Worm (Caenorhabditis elegans) whole organism, early embryonic: Measurements from ENCODE around the gene ZK666.15.
"Not testable (repeated sequence)": the region's sequence is repeated elsewhere in the genome, so short reads cannot be mapped to it uniquely, and the experiment has no call there.

Experiments used
- B0310.2 ChIP-seq: sonication (generic microtip); optimal IDR thresholded peaks from 2 replicates; lab custom pipeline; 2016; ENCODE audit warnings: mild to moderate bottlenecking, missing genetic modification characterization, missing compliant biosample characterization
- F13C5.2 ChIP-seq: sonication (generic microtip); optimal IDR thresholded peaks from 2 replicates; lab custom pipeline; 2017; ENCODE audit warnings: mild to moderate bottlenecking, missing genetic modification characterization, inconsistent platforms, missing compliant biosample characterization
- aly-1 ChIP-seq: sonication (generic microtip); optimal IDR thresholded peaks from 2 replicates; lab custom pipeline; 2016; ENCODE audit warnings: missing genetic modification characterization, missing compliant biosample characterization
- ama-1 ChIP-seq: fragments of 150-350 bp; optimal IDR thresholded peaks from 2 replicates; lab custom pipeline; 2014
- ceh-13 ChIP-seq: fragments of 200-800 bp; sonication (Bioruptor generic); optimal IDR thresholded peaks from 2 replicates; lab custom pipeline; 2018; ENCODE audit warnings: mild to moderate bottlenecking, missing genetic modification characterization, missing compliant biosample characterization
- ceh-36 ChIP-seq: sonication (generic microtip); optimal IDR thresholded peaks from 2 replicates; lab custom pipeline; 2016; ENCODE audit warnings: missing genetic modification characterization, inconsistent platforms, missing compliant biosample characterization
- ets-7 ChIP-seq: sonication (generic microtip); optimal IDR thresholded peaks from 2 replicates; lab custom pipeline; 2016; ENCODE audit warnings: missing genotype, missing genetic modification characterization, missing compliant biosample characterization
- flt-1 ChIP-seq: fragments of 200-800 bp; sonication (Bioruptor generic); IDR thresholded peaks from 2 replicates; pipeline ENCODE4 v1.3.6; 2022; ENCODE audit warnings: missing genetic modification characterization, missing compliant biosample characterization
- hmbx-1 ChIP-seq: sonication (generic microtip); optimal IDR thresholded peaks from 2 replicates; lab custom pipeline; 2016; ENCODE audit warnings: mild to moderate bottlenecking, missing genetic modification characterization, missing compliant biosample characterization
- hmg-4 ChIP-seq: fragments of 200-800 bp; sonication (Bioruptor generic); optimal IDR thresholded peaks from 2 replicates; lab custom pipeline; 2018; ENCODE audit warnings: mild to moderate bottlenecking, missing genetic modification characterization, missing compliant biosample characterization
- hnd-1 ChIP-seq: sonication (generic microtip); optimal IDR thresholded peaks from 2 replicates; lab custom pipeline; 2016; ENCODE audit warnings: missing genetic modification characterization, missing compliant biosample characterization
- pes-1 ChIP-seq: fragments of 200-800 bp; sonication (Bioruptor generic); IDR thresholded peaks from 2 replicates; pipeline ENCODE4 v1.3.6; 2022; ENCODE audit warnings: missing genetic modification reagents, missing genetic modification characterization, missing compliant biosample characterization
- scrt-1 ChIP-seq: fragments of 200-800 bp; sonication (Bioruptor generic); IDR thresholded peaks from 2 replicates; pipeline ENCODE4 v1.3.6; 2022; ENCODE audit warnings: missing genetic modification characterization, missing compliant biosample characterization
- sea-1 ChIP-seq: fragments of 200-800 bp; sonication (Bioruptor generic); conservative IDR thresholded peaks from 2 replicates; pipeline ENCODE4 v1.3.6; 2022; ENCODE audit warnings: missing genetic modification characterization, missing compliant biosample characterization
- tbx-11 ChIP-seq: fragments of 200-800 bp; sonication (Bioruptor generic); IDR thresholded peaks from 2 replicates; pipeline ENCODE4 v1.3.6; 2022; ENCODE audit warnings: missing genetic modification characterization, missing compliant biosample characterization
- tbx-37 ChIP-seq: fragments of 200-800 bp; sonication (Bioruptor generic); conservative IDR thresholded peaks from 2 replicates; pipeline ENCODE4 v1.3.6; 2022; ENCODE audit warnings: missing genetic modification reagents, missing genetic modification characterization, missing compliant biosample characterization
- tra-4 ChIP-seq: sonication (generic microtip); optimal IDR thresholded peaks from 2 replicates; lab custom pipeline; 2017; ENCODE audit warnings: missing genetic modification characterization, missing compliant biosample characterization

Gene ZK666.15

ce11 chrII:10486738-10487137 is at the start of gene ZK666.15:
TSS of gene ZK666.15 (plus strand) at chrII:10487038.
- TF ChIP-seq hnd-1 (tag; lab: Kevin White, UChicago) (no peak), tbx-11 (no peak), tra-4 (tag; lab: Kevin White, UChicago) (no peak), ceh-36 (tag; lab: Kevin White, UChicago) (no peak), scrt-1 (no peak), ama-1 (lab: Kevin White, UChicago) (no peak), hmbx-1 (tag; lab: Kevin White, UChicago) (no peak), tbx-37 (no peak), ceh-13 (GFP tag; lab: Kevin White, UChicago) (no peak)

ce11 chrII:10437840-10438239 is 49.0 kb upstream of the ZK666.15 start:
- no peak for TF ChIP-seq tbx-37
- no peak for TF ChIP-seq ceh-36 (tag; lab: Kevin White, UChicago)
- no peak for TF ChIP-seq pes-1 (GFP tag; lab: Robert Waterston, UW)
- TF ChIP-seq sea-1 (GFP tag; lab: Robert Waterston, UW), result no peak
- TF ChIP-seq ceh-13 (GFP tag; lab: Kevin White, UChicago), result no peak
- no peak for TF ChIP-seq ets-7 (tag; lab: Kevin White, UChicago)

DNA sequence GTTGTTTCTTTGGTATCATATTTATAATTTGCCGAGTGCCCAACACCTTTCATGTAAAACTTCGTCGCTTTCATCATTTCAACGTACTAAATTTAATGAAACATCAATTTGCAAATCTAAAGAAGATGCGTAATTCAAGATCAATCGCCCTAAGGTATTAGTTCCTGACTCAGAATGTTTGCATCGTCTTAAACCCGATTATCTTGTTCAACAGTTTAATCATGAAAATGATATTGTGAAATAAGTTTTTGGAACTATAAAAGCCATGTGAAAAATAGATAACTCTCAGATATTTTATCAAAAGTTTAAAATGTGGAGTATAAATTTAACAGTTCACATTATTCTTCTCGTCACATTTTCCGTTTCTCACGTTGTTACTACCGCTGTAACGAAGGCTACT is 46.9 kb upstream of the ZK666.15 start, which contains the start of gene E04D5.4:
Gene E04D5.4, plus strand, starts transcription at position 301 of the 400 bp plus-strand sequence.
- TF ChIP-seq scrt-1, result no peak
- TF ChIP-seq hnd-1 (tag; lab: Kevin White, UChicago), result no peak

ce11 chrII:10442846-10443245 is 44.0 kb upstream of the ZK666.15 start, which contains the start of gene ZK673.1:
TSS of gene ZK673.1 (plus strand) at chrII:10443146.
- not testable (repeated sequence) for TF ChIP-seq hnd-1 (tag; lab: Kevin White, UChicago); tbx-11; F13C5.2

ce11 chrII:10443898-10444297 is 42.9 kb upstream of the ZK666.15 start:
- no peak for TF ChIP-seq hmbx-1 (tag; lab: Kevin White, UChicago)
- TF ChIP-seq ceh-13 (GFP tag; lab: Kevin White, UChicago), result no peak
- no peak for TF ChIP-seq flt-1 (GFP tag; lab: Robert Waterston, UW)
- no peak for TF ChIP-seq tra-4 (tag; lab: Kevin White, UChicago)
- TF ChIP-seq B0310.2 (tag; lab: Kevin White, UChicago), result no peak
- TF ChIP-seq scrt-1, result no peak
- TF ChIP-seq aly-1 (tag; lab: Kevin White, UChicago), result no peak
- TF ChIP-seq ama-1 (lab: Kevin White, UChicago), result no peak
- TF ChIP-seq ceh-36 (tag; lab: Kevin White, UChicago), result no peak
- no peak for TF ChIP-seq sea-1 (GFP tag; lab: Robert Waterston, UW)
- TF ChIP-seq tbx-11, result no peak
- TF ChIP-seq F13C5.2, result no peak
- TF ChIP-seq hmg-4 (GFP tag; lab: Kevin White, UChicago), result no peak
- no peak for TF ChIP-seq hnd-1 (tag; lab: Kevin White, UChicago)
- no peak for TF ChIP-seq tbx-37
- TF ChIP-seq pes-1 (GFP tag; lab: Robert Waterston, UW), result no peak
- TF ChIP-seq ets-7 (tag; lab: Kevin White, UChicago), result no peak

ce11 chrII:10444971-10445707 is 41.7 kb upstream of the ZK666.15 start:
- no peak for TF ChIP-seq flt-1 (GFP tag; lab: Robert Waterston, UW)
- TF ChIP-seq tbx-37, result no peak
- no peak for TF ChIP-seq tbx-11
- TF ChIP-seq ceh-13 (GFP tag; lab: Kevin White, UChicago), result no peak
- no peak for TF ChIP-seq hnd-1 (tag; lab: Kevin White, UChicago)
- TF ChIP-seq aly-1 (tag; lab: Kevin White, UChicago), result no peak
- TF ChIP-seq hmbx-1 (tag; lab: Kevin White, UChicago), result no peak
- TF ChIP-seq sea-1 (GFP tag; lab: Robert Waterston, UW), result no peak
- TF ChIP-seq B0310.2 (tag; lab: Kevin White, UChicago), result no peak
- TF ChIP-seq ets-7 (tag; lab: Kevin White, UChicago), result no peak
- no peak for TF ChIP-seq ama-1 (lab: Kevin White, UChicago)
- no peak for TF ChIP-seq tra-4 (tag; lab: Kevin White, UChicago)
- TF ChIP-seq ceh-36 (tag; lab: Kevin White, UChicago), result no peak
- no peak for TF ChIP-seq pes-1 (GFP tag; lab: Robert Waterston, UW)
- no peak for TF ChIP-seq hmg-4 (GFP tag; lab: Kevin White, UChicago)
- TF ChIP-seq F13C5.2, result no peak

DNA sequence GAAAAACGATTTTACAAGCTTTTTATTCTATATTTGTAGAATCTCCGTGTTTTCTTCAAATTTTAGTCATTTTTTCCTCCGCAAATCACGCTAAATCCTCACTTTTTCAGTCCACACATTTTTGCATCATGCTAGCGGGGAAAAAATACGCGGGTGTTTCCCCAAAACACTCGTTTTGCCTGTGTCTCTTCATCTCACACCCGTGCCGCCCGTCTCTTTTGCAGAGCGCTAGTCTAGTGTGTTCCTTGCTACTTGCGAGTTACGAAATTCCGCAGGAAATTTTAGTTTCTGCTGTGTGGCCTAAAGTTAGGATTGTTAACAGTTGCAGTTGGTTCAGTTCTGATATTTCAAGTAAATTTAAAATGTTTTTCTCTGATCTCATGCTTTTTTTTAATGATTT is 41.1 kb upstream of the ZK666.15 start:
- TF ChIP-seq hmg-4 (GFP tag; lab: Kevin White, UChicago), result peak; percentile 11
- TF ChIP-seq scrt-1, result no peak
- TF ChIP-seq tbx-11, result 0 out of 2 replicates have a peak, but pooled peaks have one; percentile 27

DNA sequence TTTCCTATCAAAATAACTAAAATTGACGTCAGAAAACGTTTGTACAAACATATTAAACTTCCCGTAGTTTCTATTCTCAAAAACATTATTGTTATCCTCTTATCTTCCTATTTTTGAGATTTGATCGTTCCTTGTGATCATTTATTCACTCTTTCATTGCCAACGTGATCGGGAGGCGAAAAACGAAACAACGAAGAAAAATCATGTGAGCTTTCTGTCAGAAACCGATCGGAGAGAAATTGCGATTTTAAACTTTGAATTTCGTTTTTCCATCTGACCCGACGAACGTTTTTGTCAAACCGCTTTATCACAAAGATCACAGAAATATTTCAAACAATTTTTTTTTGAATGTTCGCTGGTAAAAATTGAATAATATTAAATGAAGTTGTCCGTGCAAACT is 40.5 kb upstream of the ZK666.15 start:
- TF ChIP-seq ceh-13 (GFP tag; lab: Kevin White, UChicago), result no peak
- no peak for TF ChIP-seq F13C5.2
- no peak for TF ChIP-seq tbx-37
- TF ChIP-seq tbx-11, result no peak
- no peak for TF ChIP-seq hmg-4 (GFP tag; lab: Kevin White, UChicago)
